Fruit fly (Drosophila melanogaster) whole organism, wandering third instar larva: ENCODE data around the gene CG46457.

ENCODE experiments used
- Abd-B ChIP-seq: fragments of >200 bp; optimal IDR thresholded peaks from 2 replicates; lab custom pipeline; 2017; ENCODE audit warnings: missing biosample characterization, missing genetic modification characterization
- CG32264 ChIP-seq: fragments of 200-800 bp; sonication (Bioruptor generic); optimal IDR thresholded peaks from 2 replicates; lab custom pipeline; 2016; ENCODE audit warnings: missing biosample characterization, missing genetic modification characterization
- CrebA ChIP-seq: fragments of 200-800 bp; sonication (Bioruptor generic); optimal IDR thresholded peaks from 2 replicates; lab custom pipeline; 2016; ENCODE audit warnings: missing biosample characterization, mild to moderate bottlenecking, missing genetic modification characterization, borderline replicate concordance
- Dfd ChIP-seq: fragments of >200 bp; optimal IDR thresholded peaks from 2 replicates; lab custom pipeline; 2017; ENCODE audit warnings: missing biosample characterization, missing genetic modification characterization
- Dif ChIP-seq: fragments of 200-275, 200-300 bp; sonication (Bioruptor generic); optimal IDR thresholded peaks from 2 replicates; lab custom pipeline; 2018; ENCODE audit warnings: missing biosample characterization, missing genetic modification characterization; ENCODE audit not compliant: partially characterized antibody
- GATAd ChIP-seq: sonication (Bioruptor generic); optimal IDR thresholded peaks from 2 replicates; lab custom pipeline; 2016; ENCODE audit warnings: missing biosample characterization, missing genetic modification characterization
- HLH106 ChIP-seq: fragments of 200-800 bp; optimal IDR thresholded peaks from 3 replicates; lab custom pipeline; 2019; ENCODE audit warnings: missing biosample characterization, mild to moderate bottlenecking, missing genetic modification characterization, moderate library complexity
- Hnf4 ChIP-seq: fragments of 200-800 bp; sonication (Bioruptor generic); optimal IDR thresholded peaks from 2 replicates; lab custom pipeline; 2016; ENCODE audit warnings: missing biosample characterization, mild to moderate bottlenecking, missing genetic modification characterization
- Jra ChIP-seq: sonication (Bioruptor generic); optimal IDR thresholded peaks from 2 replicates; lab custom pipeline; 2016; ENCODE audit warnings: missing biosample characterization, missing genetic modification characterization
- Mio ChIP-seq: sonication (Bioruptor generic); optimal IDR thresholded peaks from 2 replicates; lab custom pipeline; 2016; ENCODE audit warnings: missing biosample characterization, missing genetic modification characterization
- Myc ChIP-seq: fragments of >200 bp; optimal IDR thresholded peaks from 2 replicates; lab custom pipeline; 2017
- N ChIP-seq: fragments of >200 bp; optimal IDR thresholded peaks from 2 replicates; lab custom pipeline; 2018; ENCODE audit warnings: missing biosample characterization, missing external identifiers, missing genetic modification characterization
- OdsH ChIP-seq: fragments of 200-800 bp; sonication (Bioruptor generic); optimal IDR thresholded peaks from 2 replicates; lab custom pipeline; 2016; ENCODE audit warnings: missing biosample characterization, mild to moderate bottlenecking, missing genetic modification characterization
- Rel ChIP-seq, 2 experiments: fragments of 200-800 bp; sonication (Bioruptor generic) in 1 of 2; optimal IDR thresholded peaks; 2 replicates in 1 of 2; 3 replicates in 1 of 2; lab custom pipeline; 2016 to 2019; ENCODE audit warnings: mild to moderate bottlenecking in 2 of 2, missing biosample characterization in 2 of 2, missing genetic modification characterization in 2 of 2, moderate library complexity in 1 of 2
- Vsx2 ChIP-seq: fragments of 200-300, 225-300 bp; sonication (Bioruptor generic); optimal IDR thresholded peaks from 2 replicates; lab custom pipeline; 2018; ENCODE audit warnings: missing biosample characterization, missing genetic modification characterization; ENCODE audit not compliant: partially characterized antibody
- brk ChIP-seq: fragments of 200-800 bp; sonication (Bioruptor generic); optimal IDR thresholded peaks from 2 replicates; lab custom pipeline; 2016; ENCODE audit warnings: missing biosample characterization, mild to moderate bottlenecking, missing genetic modification characterization
- dl ChIP-seq, 2 experiments: fragments of 175-275, 200-275 bp in 1 of 2; fragments of 200-275 bp in 1 of 2; sonication (Bioruptor generic); optimal IDR thresholded peaks; lab custom pipeline; 2018; ENCODE audit warnings: mild to moderate bottlenecking in 2 of 2, missing biosample characterization in 2 of 2, missing genetic modification characterization in 2 of 2, moderate library complexity in 2 of 2; ENCODE audit not compliant: partially characterized antibody in 2 of 2, insufficient read depth in 1 of 2
- dmrt93B ChIP-seq: fragments of 200-800 bp; sonication (Bioruptor generic); optimal IDR thresholded peaks from 2 replicates; lab custom pipeline; 2018; ENCODE audit warnings: missing biosample characterization, mild to moderate bottlenecking, missing genetic modification characterization
- ey ChIP-seq: fragments of 200-800 bp; sonication (Bioruptor generic); optimal IDR thresholded peaks from 2 replicates; lab custom pipeline; 2016; ENCODE audit warnings: missing biosample characterization, missing genetic modification characterization
- foxo ChIP-seq, 2 experiments: fragments of 200-800 bp; sonication (Bioruptor generic); optimal IDR thresholded peaks; 2 replicates in 1 of 2; 3 replicates in 1 of 2; lab custom pipeline; 2016 to 2017; ENCODE audit warnings: missing biosample characterization in 2 of 2, missing genetic modification characterization in 2 of 2
- fru ChIP-seq: fragments of 200-800 bp; sonication (Bioruptor generic); optimal IDR thresholded peaks from 3 replicates; lab custom pipeline; 2016; ENCODE audit warnings: missing biosample characterization, mild to moderate bottlenecking, missing genetic modification characterization
- jim ChIP-seq: fragments of 175-275, 200-325 bp; sonication (Bioruptor generic); optimal IDR thresholded peaks from 2 replicates; lab custom pipeline; 2016; ENCODE audit warnings: missing biosample characterization, mild to moderate bottlenecking, missing genetic modification characterization
- pan ChIP-seq: fragments of >200 bp; optimal IDR thresholded peaks from 2 replicates; lab custom pipeline; 2017
- psq ChIP-seq: fragments of 200-800 bp; sonication (Bioruptor generic); optimal IDR thresholded peaks from 3 replicates; lab custom pipeline; 2017; ENCODE audit warnings: missing biosample characterization, mild to moderate bottlenecking, missing genetic modification characterization, moderate library complexity
- rgr ChIP-seq: fragments of 200-800 bp; sonication (Bioruptor generic); optimal IDR thresholded peaks from 3 replicates; lab custom pipeline; 2016; ENCODE audit warnings: missing biosample characterization, mild to moderate bottlenecking, missing genetic modification characterization
- sage ChIP-seq: fragments of 200-800 bp; sonication (Bioruptor generic); optimal IDR thresholded peaks from 2 replicates; lab custom pipeline; 2016; ENCODE audit warnings: missing biosample characterization, mild to moderate bottlenecking, missing genetic modification characterization

Gene CG46457

DNA sequence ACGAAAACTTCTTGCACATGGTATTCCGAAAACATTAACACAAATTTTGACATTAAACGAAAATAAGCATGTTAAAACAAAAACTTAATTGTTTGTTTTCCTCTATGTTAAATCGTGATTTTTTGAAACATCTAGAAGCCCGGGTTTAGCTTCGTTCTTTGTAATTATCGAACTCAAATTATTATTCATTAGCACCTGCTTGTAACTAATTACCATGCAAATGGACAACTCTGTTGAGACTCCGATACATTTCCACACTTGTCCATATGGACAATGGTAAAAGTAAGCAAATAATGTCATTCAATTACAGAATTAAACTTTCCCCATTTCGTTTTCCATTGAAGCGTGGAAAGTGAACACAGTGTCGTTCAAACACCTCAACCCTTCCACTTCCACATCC, at the start of gene CG46457:
Gene CG46457 (minus strand): TSS at position 101 of the 400 bp plus-strand sequence.
- TF ChIP-seq Mio (GFP tag; lab: Kevin White, UChicago) (no peak), ey (no peak), Abd-B (GFP tag; lab: Kevin White, UChicago) (no peak), jim (GFP tag; lab: Kevin White, UChicago) (no peak), Dif (no peak), rgr (GFP tag; lab: Kevin White, UChicago) (no peak), Myc (lab: Kevin White, UChicago) (no peak), Dfd (GFP tag; lab: Kevin White, UChicago) (no peak), fru (GFP tag; lab: Kevin White, UChicago) (no peak), brk (no peak), psq (no peak), Vsx2 (GFP tag; lab: Kevin White, UChicago) (no peak)

DNA sequence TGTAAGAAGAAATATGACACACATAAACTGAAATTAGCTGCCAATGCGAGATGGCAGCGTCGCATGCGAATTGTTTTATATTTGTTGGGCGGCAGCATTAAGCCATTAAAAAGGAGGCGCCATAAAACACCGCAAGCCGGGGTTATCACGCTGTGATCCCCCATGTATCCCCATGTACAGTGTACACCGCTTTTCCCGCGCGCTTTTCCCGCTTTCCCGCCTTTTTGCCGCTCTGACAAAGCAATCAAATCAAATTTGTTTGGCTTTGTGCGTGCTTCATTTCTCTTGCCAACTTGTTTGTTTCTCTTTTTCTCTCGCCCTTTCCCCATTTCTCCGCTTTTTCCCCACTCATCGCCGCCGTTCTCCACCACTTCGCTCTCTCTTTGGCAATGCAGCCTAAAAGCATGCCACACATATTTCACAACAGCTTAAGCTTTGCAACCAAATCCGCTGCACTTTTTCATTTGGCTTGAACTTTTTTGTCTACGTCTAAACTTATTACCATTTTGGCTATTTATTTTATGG, 24.8 kb upstream of the CG46457 start:
- no peak for TF ChIP-seq HLH106
- no peak for TF ChIP-seq pan
- TF ChIP-seq foxo (GFP tag; optimal IDR thresholded peaks at IDR 0.05; lab: Kevin White, UChicago): no peak
- TF ChIP-seq, all 38 proteins: peak for 0

- TF ChIP-seq Myc (lab: Kevin White, UChicago): no peak
- TF ChIP-seq GATAd (GFP tag; lab: Kevin White, UChicago): no peak
- TF ChIP-seq Rel (GFP tag; optimal IDR thresholded peaks at IDR 0.05; lab: Kevin White, UChicago): no peak
- no peak for TF ChIP-seq Rel (tag; optimal IDR thresholded peaks at IDR 0.05; lab: Kevin White, UChicago)
- no peak for TF ChIP-seq brk
- no peak for TF ChIP-seq sage (GFP tag; lab: Kevin White, UChicago)
- no peak for TF ChIP-seq psq
- no peak for TF ChIP-seq dl (GFP tag; optimal IDR thresholded peaks at IDR 0.05; lab: Kevin White, UChicago; ENCODE audit: insufficient read depth in 1 of 2, partially characterized antibody in 2 of 2)
- TF ChIP-seq Vsx2 (GFP tag; lab: Kevin White, UChicago): no peak
These were observed 24.2 kb upstream of the CG46457 start for dm6 chr3R:13553152-13553874.

- TF ChIP-seq psq (no peak), OdsH (GFP tag; lab: Kevin White, UChicago) (no peak), GATAd (GFP tag; lab: Kevin White, UChicago) (no peak), Hnf4 (no peak), foxo (GFP tag; optimal IDR thresholded peaks at IDR 0.05; lab: Kevin White, UChicago) (peak in 1 of 2 experiments; percentile 9)
These were observed 20.4 kb upstream of the CG46457 start for dm6 chr3R:13549515-13549914.

DNA sequence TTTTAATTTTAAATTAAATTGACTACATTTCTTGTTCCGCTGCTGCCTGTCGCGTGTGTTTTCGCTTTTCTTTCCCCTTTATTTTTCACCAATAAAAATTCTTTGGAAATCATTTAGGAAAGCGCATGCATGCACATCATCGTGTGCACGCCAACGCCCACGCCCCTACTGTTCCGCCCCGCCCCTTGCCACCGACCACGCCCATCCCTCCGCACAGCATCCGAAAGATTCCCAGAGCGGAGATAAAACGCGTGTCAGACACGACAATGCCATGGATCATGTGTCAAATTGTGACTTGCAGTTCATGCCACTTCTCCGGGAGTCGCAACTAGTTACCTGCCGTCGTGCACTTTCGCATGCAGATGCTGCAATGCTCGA, 19.3 kb upstream of the CG46457 start:
- TF ChIP-seq CG32264 (GFP tag; lab: Kevin White, UChicago): no peak
- no peak for TF ChIP-seq dmrt93B (GFP tag; lab: Kevin White, UChicago)
- TF ChIP-seq N (GFP tag; lab: Kevin White, UChicago): no peak
- TF ChIP-seq, all 38 proteins: peak for 0

DNA sequence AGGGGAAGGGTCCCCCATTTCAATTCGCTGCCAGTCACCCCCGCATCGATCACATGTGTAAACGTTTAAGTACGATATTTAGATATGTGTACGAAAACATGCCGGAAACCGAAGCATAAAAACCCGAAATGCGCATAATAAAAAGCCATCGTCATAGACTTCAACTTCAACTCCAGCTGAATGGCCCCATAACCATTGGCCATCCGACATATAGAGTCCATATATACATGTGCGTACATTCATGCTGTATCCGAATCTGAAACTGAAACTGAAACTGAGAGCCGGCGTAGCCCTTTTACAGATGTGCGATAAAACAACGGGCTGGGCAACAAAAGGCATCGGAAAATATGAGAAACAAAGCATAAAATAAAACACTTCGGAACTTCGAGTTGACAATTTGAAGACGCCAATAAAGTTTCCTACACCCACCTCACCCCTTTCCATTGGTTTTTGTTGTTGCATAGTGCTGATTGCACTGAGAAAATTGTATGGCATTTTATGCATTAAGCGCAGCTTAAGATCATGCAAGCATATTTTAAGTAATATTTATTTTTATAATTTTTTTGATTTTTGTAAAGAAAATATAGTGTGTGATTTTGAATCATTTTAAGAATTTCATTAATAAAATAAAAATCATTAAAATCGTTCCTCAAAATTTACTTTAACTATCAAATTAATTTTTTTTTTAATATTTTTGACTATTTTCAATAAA, 18.7 kb upstream of the CG46457 start:
- TF ChIP-seq Jra (GFP tag; lab: Kevin White, UChicago) (no peak), N (GFP tag; lab: Kevin White, UChicago) (no peak), HLH106 (no peak), CrebA (GFP tag; lab: Kevin White, UChicago) (no peak)
